Worm (Caenorhabditis elegans): ENCODE results near the gene drd-10.

drd-10 gene

DNA sequence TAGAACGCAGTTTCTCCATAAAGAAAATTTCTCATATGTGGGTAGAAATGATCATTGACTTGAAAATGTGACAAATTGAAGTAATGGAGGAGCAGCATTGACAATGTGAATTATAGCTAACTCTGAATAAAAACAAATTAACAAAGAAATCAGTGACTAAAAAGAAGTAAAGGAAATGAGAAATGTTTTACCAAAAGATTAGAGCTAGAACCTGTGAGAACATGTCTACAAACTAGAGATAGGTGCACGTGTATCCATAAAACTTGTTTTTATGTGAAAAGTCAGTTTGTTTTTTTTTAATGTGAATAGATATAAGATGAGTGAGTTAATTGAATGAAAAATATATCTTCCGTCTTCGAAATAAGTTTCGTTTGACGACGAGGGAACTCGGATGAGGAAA lies 28.4 kb upstream of the drd-10 start, which contains the start of gene sre-12:
sre-12 (minus strand) TSS at position 101 of the 400 bp plus-strand sequence.
- TF ChIP-seq nhr-28 (tag; optimal IDR thresholded peaks at IDR 0.05): no peak

DNA sequence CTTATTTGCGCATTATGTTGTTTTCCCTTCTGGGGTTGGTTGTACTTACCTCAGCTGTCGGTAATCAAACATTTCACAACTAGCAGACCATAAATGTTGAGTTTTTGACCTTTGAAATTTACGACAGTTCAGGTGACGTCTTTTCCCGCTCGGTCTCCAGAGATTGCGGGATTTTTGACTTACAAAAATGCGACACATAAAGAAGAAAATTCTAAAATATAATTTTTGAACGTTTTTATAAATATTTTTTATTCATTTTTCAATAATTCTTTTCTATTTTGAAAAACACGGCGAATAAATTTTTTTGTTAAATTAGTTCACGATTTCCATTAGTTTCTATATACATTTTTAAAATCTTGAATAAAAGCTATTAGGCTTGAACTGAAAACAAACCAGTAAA lies 24.6 kb upstream of the drd-10 start, which contains the start of gene nhr-161:
nhr-161 (minus strand) TSS at position 101 of the 400 bp plus-strand sequence.
- TF ChIP-seq snpc-4 (tag; optimal IDR thresholded peaks at IDR 0.05): no peak
- no peak for TF ChIP-seq ztf-11 (tag; optimal IDR thresholded peaks at IDR 0.05)
- TF ChIP-seq egl-5 (tag; optimal IDR thresholded peaks at IDR 0.05): no peak
- no peak for TF ChIP-seq pqm-1 (tag; optimal IDR thresholded peaks at IDR 0.05)
- TF ChIP-seq zag-1 (tag; optimal IDR thresholded peaks at IDR 0.05): no peak
- no peak for TF ChIP-seq lsy-12 (tag; optimal IDR thresholded peaks at IDR 0.05)
- TF ChIP-seq fkh-2 (tag; optimal IDR thresholded peaks at IDR 0.05): no peak

DNA sequence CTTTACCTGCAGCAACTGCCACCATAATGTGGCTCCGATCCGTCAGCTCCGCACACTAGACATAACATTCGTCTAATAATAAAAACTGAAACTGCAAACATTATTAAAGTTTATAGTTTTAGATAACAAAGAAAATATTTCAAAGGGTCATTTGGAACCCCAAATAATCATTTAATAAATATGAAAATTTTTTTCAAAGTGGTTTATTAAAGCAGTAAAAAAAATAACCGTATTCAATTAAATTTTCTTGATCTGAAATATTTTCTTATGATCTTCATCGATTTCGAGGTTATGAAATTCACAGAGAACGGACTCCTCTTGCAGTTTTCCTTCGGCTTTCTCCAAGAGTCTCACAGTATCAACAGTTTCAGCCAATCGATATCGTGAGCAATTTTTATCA lies 21.5 kb upstream of the drd-10 start, which contains the start of gene nhr-163:
nhr-163 (minus strand) TSS at position 101 of the 400 bp plus-strand sequence.
- TF ChIP-seq skn-1 (tag; optimal IDR thresholded peaks at IDR 0.05) (no peak), fkh-10 (GFP tag; optimal IDR thresholded peaks at IDR 0.05) (no peak), ceh-28 (tag; optimal IDR thresholded peaks at IDR 0.05) (no peak), tbx-2 (tag; optimal IDR thresholded peaks at IDR 0.05) (no peak), nhr-28 (tag; optimal IDR thresholded peaks at IDR 0.05) (no peak)

DNA sequence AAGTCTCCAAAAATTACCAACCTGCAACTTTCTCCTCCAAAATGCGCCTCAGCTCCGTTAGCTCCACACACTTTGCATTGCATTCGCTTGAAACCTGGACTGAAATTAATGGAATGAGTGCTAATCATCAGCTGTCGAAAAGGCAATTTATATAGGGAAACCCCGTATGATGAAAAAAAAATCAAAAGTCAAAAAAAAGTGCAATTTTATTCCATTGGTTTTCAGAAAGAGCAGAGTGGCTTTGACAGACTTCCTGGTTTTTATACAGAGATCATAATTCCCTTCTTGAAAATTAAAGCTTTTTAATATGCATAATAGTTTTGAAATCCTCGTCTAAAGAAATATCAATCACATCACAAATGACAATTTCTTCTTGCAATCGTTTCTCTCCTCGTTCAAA lies 19.7 kb upstream of the drd-10 start, which contains the start of gene nhr-139:
nhr-139 (minus strand) TSS at position 101 of the 400 bp plus-strand sequence.
- no peak for TF ChIP-seq nfya-1 (tag; optimal IDR thresholded peaks at IDR 0.05; ENCODE audit: insufficient read depth)
- TF ChIP-seq nhr-25 (tag; optimal IDR thresholded peaks at IDR 0.05): no peak
- TF ChIP-seq elt-2 (tag; optimal IDR thresholded peaks at IDR 0.05): no peak

DNA sequence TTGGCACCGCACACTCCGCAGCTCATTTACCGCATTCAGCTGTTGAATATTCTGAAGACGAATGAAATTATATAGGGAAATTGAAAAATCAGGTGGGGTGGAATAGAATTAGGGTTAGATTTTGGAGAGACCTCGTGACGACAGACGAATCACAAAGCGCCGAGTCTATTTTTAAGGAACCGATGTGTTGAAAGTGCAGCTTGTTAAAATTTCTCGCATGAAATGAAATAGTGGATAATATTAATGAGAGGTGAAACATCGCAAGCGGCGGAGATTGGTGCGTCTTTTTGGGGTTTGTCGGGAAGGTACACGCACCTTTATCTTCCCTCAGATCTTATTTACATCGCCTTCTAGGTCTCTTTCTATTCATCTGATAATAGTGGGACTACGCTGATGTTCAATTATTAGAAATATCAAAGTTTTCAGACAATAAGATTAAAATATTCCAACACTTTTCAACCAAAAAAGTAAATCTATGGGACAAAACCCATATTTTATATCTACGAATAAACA lies 17.7 kb upstream of the drd-10 start, which contains the start of gene nhr-140:
nhr-140 (minus strand) TSS at position 51 of the 513 bp plus-strand sequence.
- peak; percentile 56 for TF ChIP-seq elt-1 (tag; optimal IDR thresholded peaks at IDR 0.05)
- no peak for TF ChIP-seq unc-39 (tag; optimal IDR thresholded peaks at IDR 0.05)

DNA sequence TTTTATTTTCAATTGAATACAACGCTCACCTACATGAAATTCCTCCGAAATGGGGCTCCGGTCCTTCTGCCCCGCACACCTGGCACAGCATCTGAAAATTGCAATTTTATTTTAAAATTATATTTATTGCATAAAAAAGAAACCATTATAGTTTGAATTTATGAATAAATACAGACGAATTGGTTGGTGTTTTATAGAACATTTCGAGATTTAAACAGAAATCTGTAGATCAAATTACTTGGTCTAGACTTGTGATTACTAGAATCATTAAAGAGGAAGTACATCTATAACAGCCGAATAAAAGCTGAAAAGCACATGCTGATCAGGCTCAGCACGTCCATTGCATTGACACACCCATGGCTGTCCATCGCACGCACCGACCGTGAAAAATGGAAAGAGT lies 15.6 kb upstream of the drd-10 start, which contains the start of gene nhr-162:
nhr-162 (minus strand) TSS at position 101 of the 400 bp plus-strand sequence.
- no peak for TF ChIP-seq pqm-1 (tag; optimal IDR thresholded peaks at IDR 0.05)
- TF ChIP-seq mdl-1 (tag; optimal IDR thresholded peaks at IDR 0.05): no peak
- TF ChIP-seq skn-1 (tag; optimal IDR thresholded peaks at IDR 0.05): no peak
- TF ChIP-seq fos-1 (tag; optimal IDR thresholded peaks at IDR 0.05): no peak
- no peak for TF ChIP-seq ceh-28 (tag; optimal IDR thresholded peaks at IDR 0.05)
- TF ChIP-seq fkh-10 (GFP tag; optimal IDR thresholded peaks at IDR 0.05): no peak
- no peak for TF ChIP-seq nhr-43 (tag; optimal IDR thresholded peaks at IDR 0.05; ENCODE audit: poor library complexity, severe bottlenecking)
- no peak for TF ChIP-seq unc-62 (GFP tag; optimal IDR thresholded peaks at IDR 0.05)

DNA sequence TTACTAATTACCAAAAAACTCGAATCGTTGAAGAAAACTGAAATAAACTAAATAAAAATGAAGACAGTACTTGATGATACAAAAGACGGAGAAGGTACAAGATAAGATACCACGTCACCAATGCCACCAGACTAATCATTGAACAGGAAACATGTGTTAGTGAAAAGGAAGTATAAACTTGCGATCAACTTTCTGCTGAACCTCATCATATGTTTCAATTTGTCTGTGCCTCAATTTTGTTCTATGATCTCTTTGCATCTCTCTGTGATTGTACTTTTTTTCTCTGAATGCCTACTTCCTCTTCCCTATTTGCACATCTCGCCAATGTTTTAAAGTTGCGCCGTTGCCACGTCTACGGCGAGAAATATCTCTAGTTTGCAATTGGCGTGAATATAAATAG lies 13.4 kb upstream of the drd-10 start:
- peak; percentile 82 for TF ChIP-seq nhr-76 (tag; optimal IDR thresholded peaks at IDR 0.05)
- no peak for TF ChIP-seq lin-39 (tag; optimal IDR thresholded peaks at IDR 0.05)
- no peak for TF ChIP-seq ceh-9 (tag; optimal IDR thresholded peaks at IDR 0.05)
- TF ChIP-seq ztf-11 (tag; optimal IDR thresholded peaks at IDR 0.05): no peak
- peak; percentile 37 for TF ChIP-seq pha-4 (tag; optimal IDR thresholded peaks at IDR 0.05)
- TF ChIP-seq elt-2 (tag; optimal IDR thresholded peaks at IDR 0.05): peak; percentile 78
- no peak for TF ChIP-seq lsy-12 (tag; optimal IDR thresholded peaks at IDR 0.05)
- peak; percentile 86 for TF ChIP-seq egl-27 (tag; optimal IDR thresholded peaks at IDR 0.05)
- no peak for TF ChIP-seq nhr-237 (tag; optimal IDR thresholded peaks at IDR 0.05)
- peak; percentile 43 for TF ChIP-seq nhr-23 (tag; optimal IDR thresholded peaks at IDR 0.05)
- peak; percentile 75 for TF ChIP-seq nhr-43 (tag; optimal IDR thresholded peaks at IDR 0.05; ENCODE audit: poor library complexity, severe bottlenecking)
- no peak for TF ChIP-seq R02D3.7 (tag; optimal IDR thresholded peaks at IDR 0.05)
- no peak for TF ChIP-seq skn-1 (tag; optimal IDR thresholded peaks at IDR 0.05)
- no peak for TF ChIP-seq eor-1 (tag; optimal IDR thresholded peaks at IDR 0.05)
- peak; percentile 89 for TF ChIP-seq pqm-1 (tag; optimal IDR thresholded peaks at IDR 0.05)
- TF ChIP-seq ama-1 (optimal IDR thresholded peaks at IDR 0.05): no peak
- peak; percentile 74 for TF ChIP-seq nhr-25 (tag; optimal IDR thresholded peaks at IDR 0.05)
- TF ChIP-seq nfya-1 (tag; optimal IDR thresholded peaks at IDR 0.05; ENCODE audit: insufficient read depth): peak; percentile 13
- no peak for TF ChIP-seq zag-1 (tag; optimal IDR thresholded peaks at IDR 0.05)
- peak; percentile 59 for TF ChIP-seq jun-1 (tag; optimal IDR thresholded peaks at IDR 0.05)
- TF ChIP-seq nhr-77 (tag; optimal IDR thresholded peaks at IDR 0.05): no peak

All from whole organism, L3 larva.